Worm (Caenorhabditis elegans) whole organism, L2 larva: ENCODE measurements around the gene set-16.

Source experiments
- C34F6.9 ChIP-seq: fragments of 150-350 bp; optimal IDR thresholded peaks from 2 replicates; lab custom pipeline; 2014; ENCODE audit warnings: missing biosample characterization, missing genetic modification characterization
- F13H6.1 ChIP-seq: sonication (generic microtip); optimal IDR thresholded peaks from 2 replicates; lab custom pipeline; 2016; ENCODE audit warnings: missing genetic modification characterization, missing compliant biosample characterization
- Y55F3AM.14 ChIP-seq: fragments of 200-800 bp; sonication (Bioruptor generic); optimal IDR thresholded peaks from 2 replicates; lab custom pipeline; 2018; ENCODE audit warnings: mild to moderate bottlenecking, missing genetic modification characterization, missing compliant biosample characterization
- ZK546.5 ChIP-seq: sonication (generic microtip); optimal IDR thresholded peaks from 2 replicates; lab custom pipeline; 2017; ENCODE audit warnings: missing biosample characterization, missing genetic modification characterization
- ama-1 ChIP-seq: fragments of 150-350 bp; optimal IDR thresholded peaks from 2 replicates; lab custom pipeline; 2018; ENCODE audit warnings: inconsistent platforms
- egl-27 ChIP-seq: sonication (generic microtip); optimal IDR thresholded peaks from 3 replicates; lab custom pipeline; 2017; ENCODE audit warnings: missing biosample characterization, missing genetic modification reagents, missing genetic modification characterization
- lin-13 ChIP-seq: fragments of 150-350 bp; optimal IDR thresholded peaks from 2 replicates; lab custom pipeline; 2014; ENCODE audit warnings: missing biosample characterization, missing genetic modification reagents, missing genetic modification characterization
- lin-39 ChIP-seq: fragments of 150-350 bp; optimal IDR thresholded peaks from 2 replicates; lab custom pipeline; 2014; ENCODE audit warnings: missing biosample characterization, missing genetic modification reagents, missing genetic modification characterization
- mdl-1 ChIP-seq, 2 experiments: fragments of 150-350 bp in 1 of 2; sonication (generic microtip) in 1 of 2; optimal IDR thresholded peaks; 2 replicates each; lab custom pipeline; 2017; ENCODE audit warnings: missing biosample characterization in 2 of 2, missing genetic modification characterization in 2 of 2
- nhr-12 ChIP-seq: fragments of 150-350 bp; optimal IDR thresholded peaks from 2 replicates; lab custom pipeline; 2014; ENCODE audit warnings: missing biosample characterization, missing genetic modification characterization
- skn-1 ChIP-seq: sonication (generic microtip); optimal IDR thresholded peaks from 2 replicates; lab custom pipeline; 2017; ENCODE audit warnings: missing biosample characterization, missing genetic modification characterization
- unc-39 ChIP-seq: fragments of 150-350 bp; optimal IDR thresholded peaks from 2 replicates; lab custom pipeline; 2014; ENCODE audit warnings: missing biosample characterization, missing genetic modification characterization
- unc-62 ChIP-seq: fragments of 150-350 bp; optimal IDR thresholded peaks from 2 replicates; lab custom pipeline; 2014; ENCODE audit warnings: missing biosample characterization, missing genetic modification reagents, missing genetic modification characterization
- ztf-4 ChIP-seq: fragments of 150-350 bp; optimal IDR thresholded peaks from 2 replicates; lab custom pipeline; 2014; ENCODE audit warnings: missing biosample characterization, missing genetic modification characterization

- TF ChIP-seq ztf-4 (tag; lab: Kevin White, UChicago), result no peak
- no peak for TF ChIP-seq unc-39 (tag; lab: Kevin White, UChicago)
- peak; percentile 44 for TF ChIP-seq F13H6.1
- TF ChIP-seq skn-1 (tag; lab: Kevin White, UChicago), result no peak
- no peak for TF ChIP-seq lin-39
- TF ChIP-seq C34F6.9 (tag; lab: Kevin White, UChicago), result peak; percentile 83
- peak; percentile 31 for TF ChIP-seq lin-13 (GFP tag; lab: Kevin White, UChicago)
- no peak for TF ChIP-seq ZK546.5 (tag; lab: Kevin White, UChicago)
- TF ChIP-seq mdl-1 (tag; optimal IDR thresholded peaks at IDR 0.05; lab: Kevin White, UChicago), result no peak
- TF ChIP-seq Y55F3AM.14 (GFP tag; lab: Kevin White, UChicago), result no peak
- no peak for TF ChIP-seq unc-62
- TF ChIP-seq ama-1 (lab: Kevin White, UChicago), result no peak
- TF ChIP-seq egl-27 (tag; lab: Kevin White, UChicago), result no peak
- TF ChIP-seq nhr-12 (tag; lab: Kevin White, UChicago), result no peak
Measured at ce11 chrIII:13622268-13622667, 21.4 kb upstream of the set-16 start, which contains the start of gene hip-1.
